Fruit fly (Drosophila melanogaster) whole organism: ENCODE measurements around the gene Doa.

Source experiments
- CG8478 ChIP-seq: fragments of >200 bp; optimal IDR thresholded peaks from 2 replicates; lab custom pipeline; 2018; ENCODE audit warnings: inconsistent platforms
- Dll ChIP-seq: fragments of >200 bp; optimal IDR thresholded peaks from 2 replicates; lab custom pipeline; 2017
- EcR ChIP-seq, 2 experiments: fragments of >200 bp; optimal IDR thresholded peaks; 2 replicates each; lab custom pipeline; 2017; ENCODE audit warnings: missing biosample characterization in 2 of 2, missing genetic modification characterization in 2 of 2, missing genetic modification reagents in 2 of 2
- pan ChIP-seq: fragments of >200 bp; optimal IDR thresholded peaks from 2 replicates; lab custom pipeline; 2017
- psq ChIP-seq: fragments of >200 bp; optimal IDR thresholded peaks from 2 replicates; lab custom pipeline; 2017
- usp ChIP-seq: fragments of >200 bp; optimal IDR thresholded peaks from 2 replicates; lab custom pipeline; 2017; ENCODE audit warnings: missing biosample characterization, missing genetic modification characterization, mixed read lengths

dm6 chr3R:28875345-28875744 lies 12.5 kb upstream of the Doa start, which contains the start of gene Nepl18:
- TF ChIP-seq usp (no peak), CG8478 (no peak), EcR (GFP tag; optimal IDR thresholded peaks at IDR 0.05; lab: Kevin White, UChicago) (no peak), psq (no peak), pan (lab: Kevin White, UChicago) (no peak), Dll (lab: Kevin White, UChicago) (no peak)
